Worm (Caenorhabditis elegans) whole organism, young adult: ENCODE measurements around the gene Y55F3BR.6.

Source experiments
- B0035.1 ChIP-seq: sonication (generic microtip); optimal IDR thresholded peaks from 2 replicates; lab custom pipeline; 2016; ENCODE audit warnings: missing genetic modification characterization, mild to moderate bottlenecking, missing compliant biosample characterization, missing genotype, missing genetic modification reagents
- C06A6.2 ChIP-seq: fragments of 200-800 bp; sonication (Bioruptor generic); conservative IDR thresholded peaks from 2 replicates; pipeline ENCODE4 v1.3.6; 2022; ENCODE audit warnings: missing genetic modification characterization, missing compliant biosample characterization
- D2030.7 ChIP-seq: fragments of 200-800 bp; sonication (Bioruptor generic); IDR thresholded peaks from 2 replicates; pipeline ENCODE4 v1.3.6; 2022; ENCODE audit warnings: missing genetic modification reagents, missing genetic modification characterization, missing compliant biosample characterization
- F10E7.11 ChIP-seq: sonication (generic microtip); optimal IDR thresholded peaks from 2 replicates; lab custom pipeline; 2017; ENCODE audit warnings: mild to moderate bottlenecking, missing genetic modification characterization, moderate library complexity, missing compliant biosample characterization
- F23B12.7 ChIP-seq: sonication (generic microtip); optimal IDR thresholded peaks from 2 replicates; lab custom pipeline; 2017; ENCODE audit warnings: missing genetic modification characterization, mild to moderate bottlenecking, missing compliant biosample characterization, antibody characterized with exemption, moderate library complexity; ENCODE audit not compliant: insufficient read depth
- F33H1.4 ChIP-seq: fragments of 200-800 bp; sonication (Bioruptor generic); IDR thresholded peaks from 2 replicates; pipeline ENCODE4 v1.3.6; 2022; ENCODE audit warnings: missing genetic modification reagents, missing genetic modification characterization, missing compliant biosample characterization
- F37B4.10 ChIP-seq: fragments of 200-800 bp; sonication (Bioruptor generic); IDR thresholded peaks from 2 replicates; pipeline ENCODE4 v1.3.6; 2022; ENCODE audit warnings: missing genetic modification characterization, missing compliant biosample characterization
- F49E8.2 ChIP-seq: sonication (generic microtip); optimal IDR thresholded peaks from 3 replicates; lab custom pipeline; 2017; ENCODE audit warnings: missing genetic modification characterization, mild to moderate bottlenecking, missing compliant biosample characterization, antibody characterized with exemption, moderate library complexity; ENCODE audit not compliant: insufficient read depth
- F57C9.4 ChIP-seq: sonication (generic microtip); optimal IDR thresholded peaks from 2 replicates; lab custom pipeline; 2017; ENCODE audit warnings: mild to moderate bottlenecking, missing genetic modification characterization, missing compliant biosample characterization
- T26A5.8 ChIP-seq: sonication (generic microtip); optimal IDR thresholded peaks from 2 replicates; lab custom pipeline; 2016; ENCODE audit warnings: missing genetic modification characterization, missing compliant biosample characterization
- Y53F4B.3 ChIP-seq: fragments of 200-800 bp; sonication (Bioruptor generic); IDR thresholded peaks from 2 replicates; pipeline ENCODE4 v1.3.6; 2022; ENCODE audit warnings: missing genetic modification reagents, missing genetic modification characterization, missing compliant biosample characterization
- Y67H2A.10 ChIP-seq: fragments of 200-800 bp; sonication (Bioruptor generic); conservative IDR thresholded peaks from 2 replicates; pipeline ENCODE4 v1.3.6; 2022; ENCODE audit warnings: missing genetic modification reagents, missing genetic modification characterization, missing compliant biosample characterization
- Y95B8A.8 ChIP-seq: fragments of 200-800 bp; sonication (Bioruptor generic); IDR thresholded peaks from 2 replicates; pipeline ENCODE4 v1.3.6; 2022; ENCODE audit warnings: missing genetic modification reagents, missing genetic modification characterization, missing compliant biosample characterization
- aptf-2 ChIP-seq: fragments of 200-800 bp; sonication (Bioruptor generic); conservative IDR thresholded peaks from 2 replicates; pipeline ENCODE4 v1.3.6; 2022; ENCODE audit warnings: missing genetic modification reagents, missing genetic modification characterization, missing compliant biosample characterization
- attf-3 ChIP-seq: fragments of 200-800 bp; sonication (Bioruptor generic); conservative IDR thresholded peaks from 2 replicates; pipeline ENCODE4 v1.3.6; 2022; ENCODE audit warnings: missing genetic modification reagents, missing genetic modification characterization, missing compliant biosample characterization
- attf-5 ChIP-seq: fragments of 200-800 bp; sonication (Bioruptor generic); optimal IDR thresholded peaks from 2 replicates; lab custom pipeline; 2018; ENCODE audit warnings: mild to moderate bottlenecking, missing genetic modification characterization, missing compliant biosample characterization
- ceh-79 ChIP-seq: sonication (generic microtip); optimal IDR thresholded peaks from 2 replicates; lab custom pipeline; 2017; ENCODE audit warnings: mild to moderate bottlenecking, missing genetic modification characterization, missing compliant biosample characterization
- chd-7 ChIP-seq: sonication (generic microtip); optimal IDR thresholded peaks from 2 replicates; lab custom pipeline; 2016; ENCODE audit warnings: mild to moderate bottlenecking, missing genetic modification characterization, moderate library complexity, missing compliant biosample characterization
- dox-1 ChIP-seq: fragments of 200-800 bp; sonication (Bioruptor generic); IDR thresholded peaks from 2 replicates; pipeline ENCODE4 v1.3.6; 2022; ENCODE audit warnings: missing genetic modification reagents, missing genetic modification characterization, missing compliant biosample characterization
- dpl-1 ChIP-seq: fragments of 150-350 bp; optimal IDR thresholded peaks from 2 replicates; lab custom pipeline; 2014; ENCODE audit warnings: missing biosample characterization, missing genetic modification reagents, missing genetic modification characterization
- egl-18 ChIP-seq: fragments of 200-800 bp; sonication (Bioruptor generic); IDR thresholded peaks from 2 replicates; pipeline ENCODE4 v1.3.6; 2022; ENCODE audit warnings: missing genetic modification reagents, missing genetic modification characterization, missing compliant biosample characterization
- egrh-3 ChIP-seq: fragments of 200-800 bp; sonication (Bioruptor generic); IDR thresholded peaks from 2 replicates; pipeline ENCODE4 v1.3.6; 2022; ENCODE audit warnings: missing genetic modification reagents, missing genetic modification characterization, missing compliant biosample characterization
- hmg-1.2 ChIP-seq: fragments of 200-800 bp; sonication (Bioruptor generic); IDR thresholded peaks from 2 replicates; pipeline ENCODE4 v1.3.6; 2022; ENCODE audit warnings: missing genetic modification reagents, missing genetic modification characterization, missing compliant biosample characterization
- hmg-20 ChIP-seq: fragments of 200-800 bp; sonication (Bioruptor generic); IDR thresholded peaks from 2 replicates; pipeline ENCODE4 v1.3.6; 2022; ENCODE audit warnings: missing genetic modification reagents, missing genetic modification characterization, missing compliant biosample characterization
- lin-35 ChIP-seq, 3 experiments: fragments of 150-350 bp in 2 of 3; sonication (generic microtip) in 1 of 3; optimal IDR thresholded peaks; 2 replicates each; lab custom pipeline; 2014 to 2018; ENCODE audit warnings: missing biosample characterization in 3 of 3, missing genetic modification characterization in 3 of 3, missing genetic modification reagents in 3 of 3
- madf-3 ChIP-seq: fragments of 200-800 bp; sonication (Bioruptor generic); IDR thresholded peaks from 2 replicates; pipeline ENCODE4 v1.3.6; 2022; ENCODE audit warnings: missing genetic modification reagents, missing genetic modification characterization, missing compliant biosample characterization
- mel-28 ChIP-seq: sonication (generic microtip); optimal IDR thresholded peaks from 2 replicates; lab custom pipeline; 2016; ENCODE audit warnings: borderline replicate concordance, mild to moderate bottlenecking, missing genetic modification characterization, missing compliant biosample characterization
- mxl-1 ChIP-seq: sonication (generic microtip); optimal IDR thresholded peaks from 2 replicates; lab custom pipeline; 2016; ENCODE audit warnings: missing genetic modification characterization, missing compliant biosample characterization
- repo-1 ChIP-seq: sonication (generic microtip); optimal IDR thresholded peaks from 2 replicates; lab custom pipeline; 2017; ENCODE audit warnings: mild to moderate bottlenecking, missing genetic modification characterization, missing compliant biosample characterization
- rpc-1 ChIP-seq, 2 experiments: fragments of 150-350 bp in 1 of 2; sonication (generic microtip) in 1 of 2; optimal IDR thresholded peaks; 2 replicates each; lab custom pipeline; 2014 to 2018; ENCODE audit warnings: missing biosample characterization in 1 of 2, missing genetic modification characterization in 1 of 2, missing genetic modification reagents in 1 of 2, missing genotype in 1 of 2
- sdz-38 ChIP-seq: sonication (generic microtip); optimal IDR thresholded peaks from 2 replicates; lab custom pipeline; 2016; ENCODE audit warnings: missing genotype, missing genetic modification characterization, missing compliant biosample characterization
- snpc-1.1 ChIP-seq: sonication (generic microtip); optimal IDR thresholded peaks from 2 replicates; lab custom pipeline; 2017; ENCODE audit warnings: missing genetic modification characterization, mild to moderate bottlenecking, missing compliant biosample characterization, antibody characterized with exemption, moderate library complexity, missing genotype, missing genetic modification reagents; ENCODE audit not compliant: insufficient read depth
- snpc-1.3 ChIP-seq: sonication (generic microtip); optimal IDR thresholded peaks from 2 replicates; lab custom pipeline; 2017; ENCODE audit warnings: missing genetic modification characterization, mild to moderate bottlenecking, missing compliant biosample characterization, antibody characterized with exemption, moderate library complexity, missing genotype, missing genetic modification reagents; ENCODE audit not compliant: insufficient read depth
- tbp1 ChIP-seq: fragments of 200-800 bp; sonication (Bioruptor generic); optimal IDR thresholded peaks from 2 replicates; lab custom pipeline; 2018; ENCODE audit warnings: mild to moderate bottlenecking, missing genetic modification characterization, missing compliant biosample characterization
- tbx-9 ChIP-seq: sonication (generic microtip); optimal IDR thresholded peaks from 2 replicates; lab custom pipeline; 2016; ENCODE audit warnings: borderline replicate concordance, missing genetic modification characterization, inconsistent platforms, missing compliant biosample characterization
- unc-130 ChIP-seq: sonication (generic microtip); optimal IDR thresholded peaks from 2 replicates; lab custom pipeline; 2016; ENCODE audit warnings: missing genetic modification reagents, missing genetic modification characterization, missing compliant biosample characterization
- xnd-1 ChIP-seq: sonication (generic microtip); optimal IDR thresholded peaks from 2 replicates; lab custom pipeline; 2016; ENCODE audit warnings: missing genotype, missing genetic modification reagents, missing genetic modification characterization, missing compliant biosample characterization
- zim-3 ChIP-seq: sonication (generic microtip); optimal IDR thresholded peaks from 2 replicates; lab custom pipeline; 2017; ENCODE audit warnings: mild to moderate bottlenecking, missing genetic modification characterization, moderate library complexity, missing compliant biosample characterization
- ztf-18 ChIP-seq: sonication (generic microtip); optimal IDR thresholded peaks from 2 replicates; lab custom pipeline; 2016; ENCODE audit warnings: missing genotype, mild to moderate bottlenecking, missing genetic modification characterization, missing compliant biosample characterization
- ztf-26 ChIP-seq: sonication (generic microtip); optimal IDR thresholded peaks from 2 replicates; lab custom pipeline; 2017; ENCODE audit warnings: missing genetic modification characterization, missing compliant biosample characterization
- ztf-28 ChIP-seq: fragments of 200-800 bp; sonication (Bioruptor generic); IDR thresholded peaks from 2 replicates; pipeline ENCODE4 v1.3.6; 2022; ENCODE audit warnings: missing genetic modification reagents, missing genetic modification characterization, missing compliant biosample characterization

The Y55F3BR.6 gene

DNA sequence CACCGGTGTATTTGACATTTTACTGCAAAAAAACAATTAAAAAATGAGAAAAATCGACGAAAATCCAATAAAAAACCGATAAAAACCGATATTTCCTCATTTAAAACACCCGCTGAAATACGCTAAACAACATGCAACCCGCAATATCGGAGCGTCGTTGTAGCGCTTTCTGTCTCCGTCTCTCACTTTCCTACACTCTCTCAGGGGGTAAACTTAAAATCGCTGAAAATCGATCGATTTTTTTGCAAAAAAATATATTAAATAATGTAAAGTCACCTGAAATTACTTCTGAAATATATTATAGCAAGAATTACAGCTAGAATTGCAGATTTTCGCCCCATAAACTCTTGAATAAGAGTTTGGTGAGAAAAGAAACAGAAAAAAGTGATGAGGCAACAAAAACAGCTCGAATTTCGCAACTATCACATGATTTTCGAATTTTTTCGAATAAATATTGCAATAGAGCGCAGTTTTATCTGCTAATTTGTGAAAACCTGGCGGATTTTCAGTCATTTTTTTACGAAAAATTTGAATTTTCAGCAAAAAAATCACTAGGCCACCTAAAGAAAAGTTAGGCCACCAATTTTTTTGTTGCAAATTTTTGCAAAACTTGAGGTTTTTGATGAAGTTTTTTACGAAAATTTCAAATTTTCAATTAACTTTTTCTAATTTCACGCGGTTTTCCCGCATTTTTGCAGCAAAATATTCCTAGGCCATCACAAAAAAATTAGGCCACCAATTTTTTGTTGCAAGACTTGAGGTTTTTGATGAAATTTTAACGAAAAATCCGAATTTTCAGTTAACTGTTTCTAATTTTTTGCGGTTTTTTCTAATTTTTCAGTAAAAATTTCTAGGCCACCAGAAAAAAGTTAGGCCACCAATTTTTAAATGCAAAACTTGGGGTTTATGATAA is 12.7 kb upstream of the Y55F3BR.6 start, which contains the start of the genes lem-4 and Y55F3BR.11 (continued):
- peak; percentile 17 for TF ChIP-seq F23B12.7 (tag; lab: Kevin White, UChicago)
- no peak for TF ChIP-seq sdz-38 (tag; lab: Kevin White, UChicago)
- no peak for TF ChIP-seq chd-7
- TF ChIP-seq dox-1, result peak; percentile 32; the same call in 1 of the 2 replicates
- no peak for TF ChIP-seq zim-3 (tag; lab: Kevin White, UChicago)
- TF ChIP-seq tbp1, result no peak
- peak; percentile 33; the same call in 1 of the 2 replicates for TF ChIP-seq F33H1.4 (GFP tag; lab: Robert Waterston, UW)
- TF ChIP-seq hmg-1.2 (GFP tag; lab: Robert Waterston, UW), result peak; percentile 100

DNA sequence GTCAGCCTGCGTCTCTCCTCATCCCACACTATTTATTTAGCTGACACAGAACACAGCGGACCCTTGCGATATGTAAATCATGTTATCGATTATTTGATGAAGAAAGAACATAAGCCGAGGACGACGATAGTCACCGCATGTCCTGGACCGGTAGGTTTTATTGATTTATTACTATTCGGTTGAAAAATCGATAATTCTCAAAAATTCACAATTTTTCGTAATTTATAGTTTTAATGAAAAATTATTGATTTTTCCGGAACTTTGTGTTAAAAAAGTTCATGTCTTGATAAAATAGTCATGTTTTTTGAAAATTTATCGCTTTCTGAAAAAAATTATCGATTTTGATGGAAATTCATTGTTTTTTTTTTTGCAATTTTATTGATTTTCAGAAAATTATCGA is 6.3 kb upstream of the Y55F3BR.6 start:
- TF ChIP-seq unc-130, result no peak
- TF ChIP-seq hmg-20 (GFP tag; lab: Robert Waterston, UW), result no peak
- TF ChIP-seq ztf-28, result no peak
- no peak for TF ChIP-seq aptf-2 (GFP tag; lab: Robert Waterston, UW)
- TF ChIP-seq tbx-9 (tag; lab: Kevin White, UChicago), result no peak
- no peak for TF ChIP-seq ztf-26 (tag; lab: Kevin White, UChicago)
- TF ChIP-seq Y53F4B.3 (GFP tag; lab: Robert Waterston, UW), result no peak
- TF ChIP-seq F49E8.2 (tag; lab: Kevin White, UChicago), result no peak
- TF ChIP-seq Y95B8A.8 (GFP tag; lab: Robert Waterston, UW), result no peak
- no peak for TF ChIP-seq F23B12.7 (tag; lab: Kevin White, UChicago)
- TF ChIP-seq attf-3 (GFP tag; lab: Robert Waterston, UW), result no peak
- no peak for TF ChIP-seq lin-35 (GFP tag; optimal IDR thresholded peaks at IDR 0.05; lab: Kevin White, UChicago)
- TF ChIP-seq egrh-3 (GFP tag; lab: Robert Waterston, UW), result no peak
- no peak for TF ChIP-seq xnd-1 (tag; lab: Kevin White, UChicago)
- no peak for TF ChIP-seq ztf-18
- no peak for TF ChIP-seq Y67H2A.10 (GFP tag; lab: Robert Waterston, UW)
- no peak for TF ChIP-seq madf-3
- no peak for TF ChIP-seq snpc-1.1 (tag; lab: Kevin White, UChicago)
- TF ChIP-seq repo-1, result no peak

ce11 chrIV:845198-845597 is 3.3 kb upstream of the Y55F3BR.6 start, which contains the start of gene lgc-33:
Gene lgc-33 (plus strand): TSS chrIV:845498.
- TF ChIP-seq F37B4.10 (GFP tag; lab: Robert Waterston, UW) (no peak), egl-18 (GFP tag; lab: Robert Waterston, UW) (no peak), T26A5.8 (tag; lab: Kevin White, UChicago) (no peak), mxl-1 (tag; lab: Kevin White, UChicago) (no peak), ceh-79 (tag; lab: Kevin White, UChicago) (no peak), F10E7.11 (tag; lab: Kevin White, UChicago) (no peak)
- TF ChIP-seq, all 124 proteins: peak for 0

ce11 chrIV:842630-843029 is 704 bp upstream of the Y55F3BR.6 start:
- TF ChIP-seq F57C9.4 (tag; lab: Kevin White, UChicago) (no peak), unc-130 (peak; percentile 28), dpl-1 (GFP tag; lab: Kevin White, UChicago) (peak; percentile 38), rpc-1 (optimal IDR thresholded peaks at IDR 0.05; lab: Kevin White, UChicago) (peak; percentile 59), rpc-1 (tag; optimal IDR thresholded peaks at IDR 0.05; lab: Kevin White, UChicago) (peak; percentile 83), mxl-1 (tag; lab: Kevin White, UChicago) (peak; percentile 5), snpc-1.3 (tag; lab: Kevin White, UChicago) (no peak), chd-7 (no peak), madf-3 (no peak), mel-28 (no peak), D2030.7 (GFP tag; lab: Robert Waterston, UW) (peak; percentile 74), hmg-20 (GFP tag; lab: Robert Waterston, UW) (peak; percentile 53; the same call in 1 of the 2 replicates), F49E8.2 (tag; lab: Kevin White, UChicago) (no peak), C06A6.2 (no peak), B0035.1 (tag; lab: Kevin White, UChicago) (no peak), attf-5 (GFP tag; lab: Kevin White, UChicago) (peak; percentile 4)
